Worm (Caenorhabditis elegans) whole organism, L3 larva: ENCODE measurements around the gene hrpf-2.

Source experiments
- R02D3.7 ChIP-seq: fragments of 150-350 bp; optimal IDR thresholded peaks from 2 replicates; lab custom pipeline; 2014; ENCODE audit warnings: missing biosample characterization, missing genetic modification characterization
- ZK546.5 ChIP-seq: sonication (generic microtip); optimal IDR thresholded peaks from 2 replicates; lab custom pipeline; 2017; ENCODE audit warnings: missing biosample characterization, missing genetic modification characterization
- aly-2 ChIP-seq: fragments of 150-350 bp; optimal IDR thresholded peaks from 2 replicates; lab custom pipeline; 2014; ENCODE audit warnings: missing biosample characterization, missing genetic modification characterization
- ceh-28 ChIP-seq: fragments of 150-350 bp; optimal IDR thresholded peaks from 2 replicates; lab custom pipeline; 2014; ENCODE audit warnings: missing biosample characterization, missing genetic modification reagents, missing genetic modification characterization
- ceh-9 ChIP-seq: sonication (generic microtip); optimal IDR thresholded peaks from 2 replicates; lab custom pipeline; 2018; ENCODE audit warnings: missing biosample characterization, missing genetic modification characterization
- egl-27 ChIP-seq: sonication (generic microtip); optimal IDR thresholded peaks from 4 replicates; lab custom pipeline; 2017; ENCODE audit warnings: missing biosample characterization, missing genetic modification reagents, missing genetic modification characterization
- egl-5 ChIP-seq: fragments of 150-350 bp; optimal IDR thresholded peaks from 2 replicates; lab custom pipeline; 2017; ENCODE audit warnings: missing biosample characterization, missing genetic modification reagents, missing genetic modification characterization, inconsistent platforms
- elt-1 ChIP-seq: fragments of 150-350 bp; optimal IDR thresholded peaks from 2 replicates; lab custom pipeline; 2014; ENCODE audit warnings: missing biosample characterization, missing genetic modification characterization
- elt-2 ChIP-seq: sonication (generic microtip); optimal IDR thresholded peaks from 2 replicates; lab custom pipeline; 2016; ENCODE audit warnings: missing genetic modification reagents, mild to moderate bottlenecking, missing genetic modification characterization, missing compliant biosample characterization
- elt-3 ChIP-seq, 3 experiments: fragments of 150-350 bp in 1 of 3; sonication (generic microtip) in 2 of 3; optimal IDR thresholded peaks; 2 replicates in 2 of 3; 4 replicates in 1 of 3; lab custom pipeline; 2014 to 2017; ENCODE audit warnings: missing biosample characterization in 3 of 3, missing genetic modification characterization in 3 of 3
- eor-1 ChIP-seq, 2 experiments: fragments of 150-350 bp; optimal IDR thresholded peaks; 2 replicates each; lab custom pipeline; 2014 to 2018; ENCODE audit warnings: missing biosample characterization in 2 of 2, missing genetic modification characterization in 2 of 2
- fkh-10 ChIP-seq: sonication (generic microtip); optimal IDR thresholded peaks from 2 replicates; lab custom pipeline; 2017; ENCODE audit warnings: missing biosample characterization, missing genetic modification reagents, missing genetic modification characterization
- fkh-2 ChIP-seq: fragments of 150-350 bp; optimal IDR thresholded peaks from 2 replicates; lab custom pipeline; 2014; ENCODE audit warnings: missing biosample characterization, missing genetic modification reagents, missing genetic modification characterization
- fos-1 ChIP-seq: fragments of 150-350 bp; optimal IDR thresholded peaks from 2 replicates; lab custom pipeline; 2014; ENCODE audit warnings: missing biosample characterization, missing genetic modification characterization
- hmg-11 ChIP-seq: sonication (generic microtip); optimal IDR thresholded peaks from 2 replicates; lab custom pipeline; 2016; ENCODE audit warnings: missing genetic modification characterization, missing compliant biosample characterization
- jun-1 ChIP-seq: fragments of 150-350 bp; optimal IDR thresholded peaks from 2 replicates; lab custom pipeline; 2014; ENCODE audit warnings: missing biosample characterization, missing genetic modification reagents, missing genetic modification characterization
- lin-15B ChIP-seq: fragments of 150-350 bp; optimal IDR thresholded peaks from 2 replicates; lab custom pipeline; 2014; ENCODE audit warnings: missing biosample characterization, missing genetic modification characterization
- lin-39 ChIP-seq: fragments of 150-350 bp; optimal IDR thresholded peaks from 2 replicates; lab custom pipeline; 2018; ENCODE audit warnings: missing biosample characterization, missing genetic modification reagents, missing genetic modification characterization
- lsy-12 ChIP-seq: sonication (generic microtip); optimal IDR thresholded peaks from 2 replicates; lab custom pipeline; 2016; ENCODE audit warnings: mild to moderate bottlenecking, missing genetic modification characterization, missing compliant biosample characterization
- mdl-1 ChIP-seq: fragments of 150-350 bp; optimal IDR thresholded peaks from 2 replicates; lab custom pipeline; 2014; ENCODE audit warnings: missing biosample characterization, missing genetic modification characterization
- mml-1 ChIP-seq: fragments of 150-350 bp; sonication (generic microtip); optimal IDR thresholded peaks from 3 replicates; lab custom pipeline; 2014; ENCODE audit warnings: missing biosample characterization, missing genetic modification characterization
- nfya-1 ChIP-seq: sonication (generic microtip); optimal IDR thresholded peaks from 2 replicates; lab custom pipeline; 2017; ENCODE audit warnings: missing genetic modification characterization, mild to moderate bottlenecking, missing compliant biosample characterization, antibody characterized with exemption, moderate library complexity; ENCODE audit not compliant: insufficient read depth
- nhr-11 ChIP-seq: fragments of 150-350 bp; optimal IDR thresholded peaks from 2 replicates; lab custom pipeline; 2014; ENCODE audit warnings: missing biosample characterization, missing genetic modification characterization
- nhr-12 ChIP-seq: fragments of 150-350 bp; optimal IDR thresholded peaks from 2 replicates; lab custom pipeline; 2014; ENCODE audit warnings: missing biosample characterization, missing genetic modification characterization
- nhr-23 ChIP-seq: fragments of 150-350 bp; optimal IDR thresholded peaks from 2 replicates; lab custom pipeline; 2014; ENCODE audit warnings: missing biosample characterization, missing genetic modification reagents, missing genetic modification characterization
- nhr-237 ChIP-seq: fragments of 150-350 bp; optimal IDR thresholded peaks from 2 replicates; lab custom pipeline; 2014; ENCODE audit warnings: missing biosample characterization, missing genetic modification characterization
- nhr-25 ChIP-seq: sonication (generic microtip); optimal IDR thresholded peaks from 2 replicates; lab custom pipeline; 2017; ENCODE audit warnings: missing biosample characterization, missing genetic modification characterization
- nhr-28 ChIP-seq: fragments of 150-350 bp; optimal IDR thresholded peaks from 2 replicates; lab custom pipeline; 2014; ENCODE audit warnings: missing biosample characterization, missing genetic modification characterization
- nhr-43 ChIP-seq: sonication (generic microtip); optimal IDR thresholded peaks from 2 replicates; lab custom pipeline; 2016; ENCODE audit warnings: mild to moderate bottlenecking, missing genetic modification characterization, missing compliant biosample characterization; ENCODE audit not compliant: poor library complexity, severe bottlenecking
- nhr-67 ChIP-seq: fragments of 150-350 bp; optimal IDR thresholded peaks from 2 replicates; lab custom pipeline; 2014; ENCODE audit warnings: missing biosample characterization, missing genetic modification characterization
- nhr-76 ChIP-seq: fragments of 150-350 bp; sonication (generic microtip); optimal IDR thresholded peaks from 5 replicates; lab custom pipeline; 2014; ENCODE audit warnings: missing biosample characterization, missing genetic modification characterization
- nhr-77 ChIP-seq: fragments of 150-350 bp; optimal IDR thresholded peaks from 2 replicates; lab custom pipeline; 2014; ENCODE audit warnings: missing biosample characterization, missing genetic modification characterization
- pha-4 ChIP-seq: fragments of 150-350 bp; optimal IDR thresholded peaks from 2 replicates; lab custom pipeline; 2014; ENCODE audit warnings: missing biosample characterization, missing genetic modification reagents, missing genetic modification characterization
- pqm-1 ChIP-seq: fragments of 150-350 bp; optimal IDR thresholded peaks from 2 replicates; lab custom pipeline; 2017; ENCODE audit warnings: missing biosample characterization, missing genetic modification characterization, inconsistent platforms
- sea-2 ChIP-seq: fragments of 150-350 bp; sonication (generic microtip); optimal IDR thresholded peaks from 4 replicates; lab custom pipeline; 2014; ENCODE audit warnings: missing biosample characterization, missing genetic modification reagents, missing genetic modification characterization
- skn-1 ChIP-seq: fragments of 150-350 bp; optimal IDR thresholded peaks from 2 replicates; lab custom pipeline; 2014; ENCODE audit warnings: missing biosample characterization, missing genetic modification characterization
- snpc-4 ChIP-seq: fragments of 150-350 bp; optimal IDR thresholded peaks from 2 replicates; lab custom pipeline; 2014; ENCODE audit warnings: missing biosample characterization, missing genetic modification characterization
- unc-39 ChIP-seq: sonication (generic microtip); optimal IDR thresholded peaks from 4 replicates; lab custom pipeline; 2017; ENCODE audit warnings: missing biosample characterization, missing genetic modification characterization
- unc-62 ChIP-seq: fragments of 150-350 bp; sonication (generic microtip); optimal IDR thresholded peaks from 4 replicates; lab custom pipeline; 2014; ENCODE audit warnings: missing biosample characterization, missing genetic modification reagents, missing genetic modification characterization
- zag-1 ChIP-seq: fragments of 150-350 bp; optimal IDR thresholded peaks from 2 replicates; lab custom pipeline; 2014; ENCODE audit warnings: missing biosample characterization, missing genetic modification characterization
- ztf-4 ChIP-seq: fragments of 150-350 bp; optimal IDR thresholded peaks from 2 replicates; lab custom pipeline; 2014; ENCODE audit warnings: missing biosample characterization, missing genetic modification characterization

Gene hrpf-2

ce11 chrIV:6421183-6421635 is 44.9 kb upstream of the hrpf-2 start, which contains the start of gene puf-11:
puf-11 (plus strand) TSS chrIV:6421585.
- no peak for TF ChIP-seq ceh-28 (tag; lab: Kevin White, UChicago)
- TF ChIP-seq, all 47 proteins: peak for 0

DNA sequence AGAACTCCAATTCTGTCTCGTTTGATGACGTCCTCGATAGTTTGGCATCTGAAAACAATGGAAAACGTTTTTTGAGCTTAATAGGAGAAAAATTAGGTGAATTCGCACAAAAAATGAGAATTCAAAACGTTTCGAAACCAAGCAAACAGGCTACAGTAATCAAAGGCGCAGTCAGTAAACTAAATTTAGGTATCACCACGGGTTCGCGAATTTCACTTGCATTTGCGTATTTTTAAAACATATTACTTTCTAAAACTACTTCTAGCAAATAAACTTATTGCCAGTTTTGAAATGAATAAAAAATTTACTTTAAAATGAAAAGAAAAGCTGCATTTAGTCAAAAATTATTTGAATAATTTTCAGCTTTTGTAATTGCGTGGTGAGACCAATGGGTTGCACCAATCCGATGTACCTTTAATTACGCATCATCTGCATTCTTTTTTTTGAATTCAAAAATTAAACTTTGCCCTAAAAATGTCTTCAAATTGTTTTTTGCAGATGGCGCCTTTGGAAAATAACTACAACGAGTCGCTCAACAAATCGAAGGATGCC is 42.8 kb upstream of the hrpf-2 start, which contains the start of the genes Y73B6BL.23 and htp-2:
Gene Y73B6BL.23, minus strand, starts transcription at position 51 of the 552 bp plus-strand sequence.
Gene htp-2, plus strand, starts transcription at position 492 of the 552 bp plus-strand sequence.
- TF ChIP-seq eor-1 (tag; optimal IDR thresholded peaks at IDR 0.05; lab: Kevin White, UChicago) (no peak), ceh-28 (tag; lab: Kevin White, UChicago) (no peak), elt-2 (no peak), lin-39 (no peak), mdl-1 (tag; lab: Kevin White, UChicago) (no peak), nhr-77 (tag; lab: Kevin White, UChicago) (no peak), egl-27 (tag; lab: Kevin White, UChicago) (no peak), egl-5 (no peak), nhr-11 (tag; lab: Kevin White, UChicago) (no peak), skn-1 (tag; lab: Kevin White, UChicago) (no peak), fkh-2 (no peak), nhr-43 (no peak), jun-1 (tag; lab: Kevin White, UChicago) (no peak), nfya-1 (tag; lab: Kevin White, UChicago) (no peak), fos-1 (tag; lab: Kevin White, UChicago) (no peak)

DNA sequence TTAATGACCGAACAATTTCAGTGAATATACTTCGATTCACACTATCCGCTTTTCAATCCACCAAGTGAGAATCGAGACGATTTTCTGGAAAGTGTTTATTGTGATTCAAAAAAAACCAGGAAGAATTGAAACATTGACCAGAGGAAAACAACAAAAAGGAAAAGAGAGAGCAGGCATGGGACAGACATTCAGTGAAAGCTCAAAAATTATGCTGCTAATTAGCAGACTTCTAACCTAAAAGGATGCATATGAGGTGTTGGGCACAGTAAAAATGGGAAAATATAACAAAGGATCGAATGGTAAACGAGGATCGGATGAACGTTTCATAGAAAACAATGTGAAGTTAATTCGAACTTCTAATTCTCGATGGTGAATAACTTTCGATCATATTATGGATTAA is 41.3 kb upstream of the hrpf-2 start:
- no peak for TF ChIP-seq pha-4
- TF ChIP-seq ceh-28 (tag; lab: Kevin White, UChicago) = no peak
- TF ChIP-seq lin-39 = no peak
- no peak for TF ChIP-seq unc-39 (tag; lab: Kevin White, UChicago)
- no peak for TF ChIP-seq nfya-1 (tag; lab: Kevin White, UChicago)
- no peak for TF ChIP-seq nhr-25
- no peak for TF ChIP-seq sea-2 (GFP tag; lab: Kevin White, UChicago)
- TF ChIP-seq nhr-23 (tag; lab: Kevin White, UChicago) = no peak
- no peak for TF ChIP-seq ceh-9 (tag; lab: Kevin White, UChicago)
- no peak for TF ChIP-seq snpc-4
- TF ChIP-seq nhr-28 (tag; lab: Kevin White, UChicago) = no peak
- TF ChIP-seq unc-62 = no peak
- TF ChIP-seq pqm-1 (tag; lab: Kevin White, UChicago) = no peak
- no peak for TF ChIP-seq nhr-67 (tag; lab: Kevin White, UChicago)
- no peak for TF ChIP-seq eor-1 (tag; optimal IDR thresholded peaks at IDR 0.05; lab: Kevin White, UChicago)

DNA sequence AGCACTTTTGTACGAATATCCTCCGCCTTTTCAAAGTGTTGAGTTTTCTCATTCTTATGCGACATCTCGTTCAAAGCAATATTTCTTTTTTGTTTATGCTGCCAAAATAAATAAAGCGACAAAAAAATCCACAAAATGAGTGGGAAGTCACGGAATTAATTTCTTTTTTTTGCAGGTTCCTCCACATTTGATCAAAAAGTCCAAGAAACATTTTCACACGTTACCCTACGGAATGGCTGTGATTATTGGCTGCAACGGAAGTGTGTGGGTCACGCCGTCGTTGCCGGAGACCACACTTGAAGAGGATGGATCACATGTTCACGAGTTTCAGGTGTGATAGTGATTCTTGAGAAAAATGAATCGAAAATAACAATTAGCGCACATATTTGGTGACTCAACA is 40.2 kb upstream of the hrpf-2 start, which contains the start of gene Y73B6BL.22:
Gene Y73B6BL.22, minus strand, starts transcription at position 101 of the 400 bp plus-strand sequence.
- no peak for TF ChIP-seq fos-1 (tag; lab: Kevin White, UChicago)
- no peak for TF ChIP-seq nhr-77 (tag; lab: Kevin White, UChicago)
- no peak for TF ChIP-seq nhr-23 (tag; lab: Kevin White, UChicago)
- TF ChIP-seq mdl-1 (tag; lab: Kevin White, UChicago) = no peak
- no peak for TF ChIP-seq unc-62
- TF ChIP-seq egl-27 (tag; lab: Kevin White, UChicago) = no peak
- no peak for TF ChIP-seq R02D3.7 (tag; lab: Kevin White, UChicago)
- TF ChIP-seq nhr-28 (tag; lab: Kevin White, UChicago) = no peak
- no peak for TF ChIP-seq nfya-1 (tag; lab: Kevin White, UChicago)
- TF ChIP-seq ztf-4 (tag; lab: Kevin White, UChicago) = no peak
- no peak for TF ChIP-seq eor-1 (tag; optimal IDR thresholded peaks at IDR 0.05; lab: Kevin White, UChicago)
- TF ChIP-seq aly-2 (tag; lab: Kevin White, UChicago) = no peak
- no peak for TF ChIP-seq nhr-67 (tag; lab: Kevin White, UChicago)

DNA sequence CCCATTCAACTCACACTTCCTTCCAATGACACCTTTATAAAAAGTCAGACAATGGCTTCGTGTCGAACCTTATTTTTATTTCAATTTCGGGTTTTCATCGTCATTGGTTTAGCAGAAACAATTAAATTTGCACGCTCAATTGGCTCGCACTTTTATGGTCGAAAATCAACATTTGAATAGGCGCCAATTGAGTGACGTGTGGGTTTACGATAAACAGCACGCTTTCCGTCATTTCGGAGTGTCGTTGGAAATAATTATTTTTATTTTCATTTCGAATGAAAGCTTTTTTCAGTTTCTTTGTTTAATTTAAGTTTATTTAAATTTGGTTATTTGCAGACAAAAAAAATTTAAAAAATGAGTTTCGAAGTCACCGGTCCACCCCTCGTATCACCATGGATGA is 38.8 kb upstream of the hrpf-2 start, which contains the start of gene exos-2:
Gene exos-2, plus strand, starts transcription at position 330 of the 400 bp plus-strand sequence.
- no peak for TF ChIP-seq skn-1 (tag; lab: Kevin White, UChicago)
- no peak for TF ChIP-seq elt-1 (tag; lab: Kevin White, UChicago)
- TF ChIP-seq elt-3 (tag; optimal IDR thresholded peaks at IDR 0.05; lab: Kevin White, UChicago) = no peak
- no peak for TF ChIP-seq nhr-237 (tag; lab: Kevin White, UChicago)
- peak; percentile 62 for TF ChIP-seq egl-5
- no peak for TF ChIP-seq nhr-28 (tag; lab: Kevin White, UChicago)
- TF ChIP-seq pqm-1 (tag; lab: Kevin White, UChicago) = peak; percentile 25
- no peak for TF ChIP-seq nhr-12 (tag; lab: Kevin White, UChicago)
- no peak for TF ChIP-seq unc-39 (tag; lab: Kevin White, UChicago)
- no peak for TF ChIP-seq ZK546.5
- no peak for TF ChIP-seq nfya-1 (tag; lab: Kevin White, UChicago)
- peak; percentile 11 for TF ChIP-seq nhr-25
- no peak for TF ChIP-seq zag-1 (tag; lab: Kevin White, UChicago)
- peak; percentile 47 for TF ChIP-seq hmg-11 (tag; lab: Kevin White, UChicago)
- TF ChIP-seq fkh-10 (GFP tag; lab: Kevin White, UChicago) = no peak
- no peak for TF ChIP-seq nhr-76
- TF ChIP-seq lsy-12 (tag; lab: Kevin White, UChicago) = no peak
- TF ChIP-seq jun-1 (tag; lab: Kevin White, UChicago) = no peak
- TF ChIP-seq R02D3.7 (tag; lab: Kevin White, UChicago) = peak; percentile 99
- TF ChIP-seq mml-1 (tag; lab: Kevin White, UChicago) = no peak
- peak; percentile 77 for TF ChIP-seq lin-15B (tag; lab: Kevin White, UChicago)
- TF ChIP-seq ceh-9 (tag; lab: Kevin White, UChicago) = no peak
- peak; percentile 59 for TF ChIP-seq nhr-23 (tag; lab: Kevin White, UChicago)
- no peak for TF ChIP-seq nhr-77 (tag; lab: Kevin White, UChicago)
- no peak for TF ChIP-seq nhr-67 (tag; lab: Kevin White, UChicago)
